Fruit fly (Drosophila melanogaster): Measurements from ENCODE around the gene crp.

crp gene

DNA sequence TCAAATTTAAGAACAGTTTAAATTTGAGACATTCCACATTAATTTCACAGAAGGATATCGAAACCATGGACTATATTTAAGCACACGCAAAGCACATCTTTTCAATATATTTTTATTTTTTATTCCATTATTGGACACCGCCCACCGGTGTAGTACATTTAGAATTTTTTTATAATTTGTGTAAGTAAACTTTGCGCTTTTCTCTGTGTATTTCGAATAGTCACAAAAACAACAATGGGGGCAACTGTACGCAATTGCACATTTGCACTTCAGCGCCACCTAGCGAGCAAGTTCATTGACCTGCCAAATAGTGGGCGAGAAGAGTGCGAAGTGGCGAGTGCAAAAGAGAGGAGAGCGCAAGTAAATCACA, 11.7 kb downstream of the crp start (continued):
- TF ChIP-seq CG2712 (tag; optimal IDR thresholded peaks at IDR 0.05) (peak; percentile 44), CG11504 (tag; optimal IDR thresholded peaks at IDR 0.05) (peak; percentile 64), Nf-YC (tag; optimal IDR thresholded peaks at IDR 0.05) (no peak), CG2129 (GFP tag; IDR thresholded peaks at IDR 0.05; ENCODE audit: partially characterized antibody) (no peak), maf-S (GFP tag; optimal IDR thresholded peaks at IDR 0.05) (no peak), CG11398 (GFP tag; optimal IDR thresholded peaks at IDR 0.05) (no peak), CG7372 (GFP tag; IDR thresholded peaks at IDR 0.05) (0 out of 2 replicates have a peak, but pooled peaks have one; percentile 6), gce (GFP tag; IDR thresholded peaks at IDR 0.05) (no peak), CG32532 (GFP tag; IDR thresholded peaks at IDR 0.05) (0 out of 2 replicates have a peak, but pooled peaks have one; percentile 14), CG17802 (tag; optimal IDR thresholded peaks at IDR 0.05) (no peak), CG4282 (GFP tag; optimal IDR thresholded peaks at IDR 0.05) (no peak), CG1832 (GFP tag; optimal IDR thresholded peaks at IDR 0.05) (no peak), zf30C (GFP tag; optimal IDR thresholded peaks at IDR 0.05) (no peak), HLHmδ (GFP tag; optimal IDR thresholded peaks at IDR 0.05) (no peak), bowl (GFP tag; IDR thresholded peaks at IDR 0.05) (no peak), CG13775 (GFP tag; optimal IDR thresholded peaks at IDR 0.05) (peak; percentile 55), crol (GFP tag; IDR thresholded peaks at IDR 0.05) (0 out of 2 replicates have a peak, but pooled peaks have one; percentile 36), CG9876 (GFP tag; optimal IDR thresholded peaks at IDR 0.05) (no peak), sob (GFP tag; IDR thresholded peaks at IDR 0.05) (peak; percentile 40; the same call in 1 of the 2 replicates), pfk (GFP tag; optimal IDR thresholded peaks at IDR 0.05) (no peak), CG31388 (GFP tag; optimal IDR thresholded peaks at IDR 0.05) (no peak), Dfd (GFP tag; optimal IDR thresholded peaks at IDR 0.05) (no peak), CG6683 (GFP tag; optimal IDR thresholded peaks at IDR 0.05) (peak; percentile 40), CG10462 (GFP tag; optimal IDR thresholded peaks at IDR 0.05) (no peak), hb (GFP tag; IDR thresholded peaks at IDR 0.05; ENCODE audit: partially characterized antibody) (no peak), CG14710 (tag; optimal IDR thresholded peaks at IDR 0.05) (peak; percentile 11), CG18619 (GFP tag; optimal IDR thresholded peaks at IDR 0.05) (peak; percentile 41), lbe (GFP tag; optimal IDR thresholded peaks at IDR 0.05) (no peak), CG18599 (GFP tag; optimal IDR thresholded peaks at IDR 0.05) (peak; percentile 86), chif (GFP tag; optimal IDR thresholded peaks at IDR 0.05) (peak in 1 of 2 experiments; percentile 1), Hey (tag; optimal IDR thresholded peaks at IDR 0.05) (no peak), CTCF (GFP tag; optimal IDR thresholded peaks at IDR 0.05) (peak; percentile 90), Xbp1 (GFP tag; optimal IDR thresholded peaks at IDR 0.05) (peak; percentile 32), toy (GFP tag; IDR thresholded peaks at IDR 0.05) (no peak), CG12769 (tag; optimal IDR thresholded peaks at IDR 0.05) (peak; percentile 25), CG12299 (tag; optimal IDR thresholded peaks at IDR 0.05) (peak; percentile 17), CG12236 (GFP tag; optimal IDR thresholded peaks at IDR 0.05) (no peak), CoRest (tag; optimal IDR thresholded peaks at IDR 0.05) (peak; percentile 66), eve (GFP tag; optimal IDR thresholded peaks at IDR 0.05) (peak in 1 of 2 experiments; percentile 80), corto (GFP tag; optimal IDR thresholded peaks at IDR 0.05) (no peak), nau (GFP tag; optimal IDR thresholded peaks at IDR 0.05) (peak; percentile 20), org-1 (GFP tag; optimal IDR thresholded peaks at IDR 0.05) (peak; percentile 55), Mes4 (GFP tag; optimal IDR thresholded peaks at IDR 0.05) (no peak), CG18476 (GFP tag; optimal IDR thresholded peaks at IDR 0.05) (peak; percentile 47), Bteb2 (GFP tag; optimal IDR thresholded peaks at IDR 0.05) (peak; percentile 2), shn (GFP tag; optimal IDR thresholded peaks at IDR 0.05) (no peak), CG10959 (GFP tag; IDR thresholded peaks at IDR 0.05) (no peak), CG10654 (GFP tag; optimal IDR thresholded peaks at IDR 0.05) (no peak), zen (tag; optimal IDR thresholded peaks at IDR 0.05) (no peak), CG9932 (GFP tag; IDR thresholded peaks at IDR 0.05) (no peak), oc (tag; optimal IDR thresholded peaks at IDR 0.05) (no peak), CG11560 (tag; IDR thresholded peaks at IDR 0.05) (no peak)

All from whole organism, embryonic.